Fruit fly (Drosophila melanogaster): ENCODE data around the gene Dmtn.

DNA sequence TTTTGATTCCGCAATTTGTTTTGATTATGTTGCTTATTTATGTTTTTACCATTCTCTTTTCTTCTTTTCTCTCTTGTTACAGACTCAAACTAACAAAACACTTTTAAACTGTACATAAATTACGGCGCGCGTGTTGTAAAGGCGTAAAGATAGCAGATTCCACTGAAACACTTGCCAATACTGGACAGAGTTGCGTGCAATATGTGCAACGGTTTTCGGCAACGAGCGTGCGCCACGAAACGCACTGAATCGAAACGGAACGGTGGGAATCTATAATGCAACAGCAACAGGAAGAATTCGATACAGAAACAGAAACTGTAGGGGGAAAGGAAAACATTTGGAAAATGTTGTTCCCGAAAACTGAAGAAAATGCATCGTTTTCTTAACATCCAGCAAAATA lies 30.9 kb upstream of the Dmtn start:
- TF ChIP-seq CG8478 (optimal IDR thresholded peaks at IDR 0.05) = no peak
- no peak for TF ChIP-seq CTCF (optimal IDR thresholded peaks at IDR 0.05)

Measured in S2 (cell line).